Fruit fly (Drosophila melanogaster) whole organism: ENCODE measurements around the gene Acp95EF.

ENCODE experiments used
- CG8478 ChIP-seq: fragments of >200 bp; optimal IDR thresholded peaks from 2 replicates; lab custom pipeline; 2018; ENCODE audit warnings: inconsistent platforms
- Dll ChIP-seq: fragments of >200 bp; optimal IDR thresholded peaks from 2 replicates; lab custom pipeline; 2017
- pan ChIP-seq: fragments of >200 bp; optimal IDR thresholded peaks from 2 replicates; lab custom pipeline; 2017
- psq ChIP-seq: fragments of >200 bp; optimal IDR thresholded peaks from 2 replicates; lab custom pipeline; 2017
- usp ChIP-seq: fragments of >200 bp; optimal IDR thresholded peaks from 2 replicates; lab custom pipeline; 2017; ENCODE audit warnings: missing biosample characterization, missing genetic modification characterization, mixed read lengths

DNA sequence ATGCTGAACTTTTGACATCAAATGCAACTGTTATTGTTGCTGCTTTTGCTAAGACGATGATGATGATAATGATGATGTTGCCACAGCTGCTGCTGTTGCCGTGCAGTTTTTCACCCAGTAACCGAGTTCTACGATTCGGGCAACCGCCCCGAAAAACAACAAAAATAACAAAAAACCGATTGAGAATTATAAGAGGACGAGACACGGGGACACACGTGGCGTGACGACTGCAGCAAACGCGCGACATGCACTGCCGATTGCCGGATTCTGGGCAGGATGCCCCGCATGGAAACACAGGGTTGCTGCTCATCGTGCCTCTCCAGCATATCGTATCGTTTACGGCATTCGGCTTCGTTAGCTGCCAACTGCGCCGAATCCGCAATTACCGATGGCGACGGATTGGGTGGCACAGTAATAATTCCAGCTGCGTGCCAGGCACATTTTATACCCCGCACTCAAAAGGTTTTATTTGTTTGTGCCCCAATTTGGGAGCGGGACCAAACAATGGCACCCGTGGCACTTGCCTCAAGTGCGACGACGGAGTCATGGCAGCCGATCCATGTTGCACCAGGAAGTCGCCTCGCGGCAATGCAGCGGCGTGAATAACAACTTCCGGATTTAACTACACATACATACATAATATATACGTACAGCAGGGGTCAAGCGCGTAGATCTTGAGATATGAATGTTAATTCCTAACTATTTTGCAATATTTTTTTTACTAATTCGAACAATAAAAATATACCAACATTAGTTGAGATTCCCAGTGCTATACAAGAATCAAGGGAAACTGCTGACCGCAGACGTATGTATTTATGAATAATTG, 35.0 kb downstream of the Acp95EF start:
- TF ChIP-seq CG8478 (no peak), psq (lab: Kevin White, UChicago) (no peak), Dll (lab: Kevin White, UChicago) (no peak), pan (lab: Kevin White, UChicago) (no peak), usp (GFP tag; lab: Kevin White, UChicago) (no peak)
